Fruit fly (Drosophila melanogaster) whole organism, embryonic: Measurements from ENCODE around the gene CG2854.

ENCODE experiments used
- Atf3 ChIP-seq: fragments of 200-800 bp; sonication (Bioruptor generic); optimal IDR thresholded peaks from 3 replicates; lab custom pipeline; 2016; ENCODE audit warnings: missing biosample characterization, missing genetic modification characterization
- CG1024 ChIP-seq: fragments of 200-800 bp; sonication (Bioruptor generic); IDR thresholded peaks from 2 replicates; pipeline ENCODE4 v1.3.6; 2022; ENCODE audit warnings: missing biosample characterization, missing genetic modification characterization
- CG10366 ChIP-seq: fragments of 200-800 bp; sonication (Bioruptor generic); IDR thresholded peaks from 2 replicates; pipeline ENCODE4 v1.3.6; 2022; ENCODE audit warnings: missing biosample characterization, missing genetic modification characterization
- CG13424 ChIP-seq: fragments of 200-800 bp; sonication (Bioruptor generic); optimal IDR thresholded peaks from 2 replicates; lab custom pipeline; 2019; ENCODE audit warnings: missing biosample characterization, mild to moderate bottlenecking, missing genetic modification characterization, moderate library complexity
- CG15696 ChIP-seq: fragments of 200-800 bp; sonication (Bioruptor generic); optimal IDR thresholded peaks from 2 replicates; lab custom pipeline; 2019; ENCODE audit warnings: missing biosample characterization, mild to moderate bottlenecking, missing genetic modification characterization, moderate library complexity
- CG1602 ChIP-seq: fragments of 200-800 bp; sonication (Bioruptor generic); optimal IDR thresholded peaks from 3 replicates; lab custom pipeline; 2016; ENCODE audit warnings: missing biosample characterization, missing genetic modification characterization
- CG16779 ChIP-seq: fragments of 200-800 bp; sonication (Bioruptor generic); IDR thresholded peaks from 2 replicates; pipeline ENCODE4 v1.3.6; 2022; ENCODE audit warnings: missing biosample characterization, missing genetic modification characterization
- CG17328 ChIP-seq: fragments of 200-800 bp; sonication (Bioruptor generic); IDR thresholded peaks from 2 replicates; pipeline ENCODE4 v1.3.6; 2022; ENCODE audit warnings: missing biosample characterization, missing genetic modification characterization
- CG17385 ChIP-seq: fragments of 200-800 bp; sonication (Bioruptor generic); optimal IDR thresholded peaks from 3 replicates; lab custom pipeline; 2018; ENCODE audit warnings: missing biosample characterization, mild to moderate bottlenecking, missing genetic modification characterization
- CG2889 ChIP-seq: fragments of 200-800 bp; sonication (Bioruptor generic); IDR thresholded peaks from 3 replicates; pipeline ENCODE4 v1.3.6; 2022; ENCODE audit warnings: missing biosample characterization, missing genetic modification characterization
- CG3065 ChIP-seq: fragments of 200-800 bp; sonication (Bioruptor generic); optimal IDR thresholded peaks from 2 replicates; lab custom pipeline; 2016; ENCODE audit warnings: missing biosample characterization, missing genetic modification characterization
- CG32532 ChIP-seq: fragments of 200-800 bp; sonication (Bioruptor generic); IDR thresholded peaks from 2 replicates; pipeline ENCODE4 v1.3.6; 2022; ENCODE audit warnings: missing biosample characterization, missing genetic modification characterization
- CG34376 ChIP-seq: fragments of 200-800 bp; sonication (Bioruptor generic); optimal IDR thresholded peaks from 2 replicates; lab custom pipeline; 2018; ENCODE audit warnings: missing biosample characterization, mild to moderate bottlenecking, missing genetic modification characterization
- CG3838 ChIP-seq: fragments of 200-800 bp; sonication (Bioruptor generic); optimal IDR thresholded peaks from 3 replicates; lab custom pipeline; 2016; ENCODE audit warnings: missing biosample characterization, missing genetic modification characterization
- CG3995 ChIP-seq: fragments of 200-800 bp; sonication (Bioruptor generic); optimal IDR thresholded peaks from 3 replicates; lab custom pipeline; 2016; ENCODE audit warnings: missing biosample characterization, missing genetic modification characterization
- CG42726 ChIP-seq: fragments of 200-800 bp; sonication (Bioruptor generic); IDR thresholded peaks from 2 replicates; pipeline ENCODE4 v1.3.6; 2022; ENCODE audit warnings: missing biosample characterization, missing genetic modification characterization; ENCODE audit not compliant: partially characterized antibody
- CG4424 ChIP-seq: fragments of 200-800 bp; sonication (Bioruptor generic); optimal IDR thresholded peaks from 3 replicates; lab custom pipeline; 2016; ENCODE audit warnings: missing biosample characterization, missing genetic modification characterization
- CG6175 ChIP-seq: fragments of 200-800 bp; sonication (Bioruptor generic); IDR thresholded peaks from 3 replicates; pipeline ENCODE4 v1.3.6; 2022; ENCODE audit warnings: missing biosample characterization, missing genetic modification characterization
- CG6791 ChIP-seq: fragments of 200-800 bp; sonication (Bioruptor generic); IDR thresholded peaks from 3 replicates; pipeline ENCODE4 v1.3.6; 2022; ENCODE audit warnings: missing biosample characterization, missing genetic modification characterization; ENCODE audit not compliant: partially characterized antibody
- CG8281 ChIP-seq: fragments of 200-800 bp; sonication (Bioruptor generic); optimal IDR thresholded peaks from 2 replicates; lab custom pipeline; 2018; ENCODE audit warnings: missing biosample characterization, mild to moderate bottlenecking, missing genetic modification characterization, moderate library complexity
- CG8290 ChIP-seq, 3 experiments: fragments of 200-800 bp; sonication (Bioruptor generic); optimal IDR thresholded peaks; 2 replicates each; lab custom pipeline; 2016 to 2019; ENCODE audit warnings: missing biosample characterization in 3 of 3, missing genetic modification characterization in 3 of 3, mild to moderate bottlenecking in 2 of 3, moderate library complexity in 1 of 3
- CG9215 ChIP-seq: fragments of 200-800 bp; sonication (Bioruptor generic); IDR thresholded peaks from 2 replicates; pipeline ENCODE4 v1.3.6; 2022; ENCODE audit warnings: missing biosample characterization, missing genetic modification characterization
- CG9727 ChIP-seq: fragments of 200-800 bp; sonication (Bioruptor generic); optimal IDR thresholded peaks from 3 replicates; lab custom pipeline; 2017; ENCODE audit warnings: missing biosample characterization, mild to moderate bottlenecking, missing genetic modification characterization
- CG9817 ChIP-seq: fragments of 200-800 bp; sonication (Bioruptor generic); optimal IDR thresholded peaks from 2 replicates; lab custom pipeline; 2018; ENCODE audit warnings: missing biosample characterization, mild to moderate bottlenecking, missing genetic modification characterization, moderate library complexity
- D ChIP-seq, 2 experiments: fragments of 200-800 bp in 1 of 2; fragments of >200 bp in 1 of 2; sonication (Bioruptor generic) in 1 of 2; optimal IDR thresholded peaks; 2 replicates in 1 of 2; 3 replicates in 1 of 2; lab custom pipeline; 2017; ENCODE audit warnings: mild to moderate bottlenecking in 1 of 2, missing biosample characterization in 1 of 2, missing genetic modification characterization in 1 of 2, missing genetic modification reagents in 1 of 2
- D19A ChIP-seq: fragments of 200-800 bp; optimal IDR thresholded peaks from 3 replicates; lab custom pipeline; 2019; ENCODE audit warnings: missing biosample characterization, mild to moderate bottlenecking, missing genetic modification characterization, moderate library complexity
- D19B ChIP-seq: fragments of 200-800 bp; sonication (Bioruptor generic); optimal IDR thresholded peaks from 2 replicates; lab custom pipeline; 2017; ENCODE audit warnings: missing biosample characterization, mild to moderate bottlenecking, missing genetic modification characterization
- Doc2 ChIP-seq: fragments of 200-800 bp; sonication (Bioruptor generic); IDR thresholded peaks from 2 replicates; pipeline ENCODE4 v1.3.6; 2022; ENCODE audit warnings: missing biosample characterization, missing genetic modification characterization
- Doc3 ChIP-seq: fragments of 200-800 bp; sonication (Bioruptor generic); IDR thresholded peaks from 3 replicates; pipeline ENCODE4 v1.3.6; 2022; ENCODE audit warnings: missing biosample characterization, missing genetic modification characterization; ENCODE audit not compliant: partially characterized antibody
- HmgD ChIP-seq: fragments of 200-800 bp; sonication (Bioruptor generic); optimal IDR thresholded peaks from 3 replicates; lab custom pipeline; 2016; ENCODE audit warnings: missing biosample characterization, missing genetic modification characterization
- Hr3 ChIP-seq: fragments of 200-800 bp; sonication (Bioruptor generic); optimal IDR thresholded peaks from 3 replicates; lab custom pipeline; 2016; ENCODE audit warnings: missing biosample characterization, missing genetic modification characterization
- Mes4 ChIP-seq: fragments of 200-800 bp; sonication (Bioruptor generic); optimal IDR thresholded peaks from 2 replicates; lab custom pipeline; 2016; ENCODE audit warnings: missing biosample characterization, missing genetic modification characterization
- Poxn ChIP-seq: fragments of 200-800 bp; sonication (Bioruptor generic); IDR thresholded peaks from 2 replicates; pipeline ENCODE4 v1.3.6; 2022; ENCODE audit warnings: missing biosample characterization, missing genetic modification characterization
- ab ChIP-seq: fragments of 200-800 bp; sonication (Bioruptor generic); optimal IDR thresholded peaks from 2 replicates; lab custom pipeline; 2016; ENCODE audit warnings: missing biosample characterization, missing genetic modification characterization
- ase ChIP-seq: fragments of 200-800 bp; sonication (Bioruptor generic); IDR thresholded peaks from 3 replicates; pipeline ENCODE4 v1.3.6; 2022; ENCODE audit warnings: missing biosample characterization, missing genetic modification characterization
- exex ChIP-seq: fragments of 200-800 bp; sonication (Bioruptor generic); optimal IDR thresholded peaks from 4 replicates; lab custom pipeline; 2018; ENCODE audit warnings: missing biosample characterization, mild to moderate bottlenecking, missing genetic modification characterization, moderate library complexity
- fru ChIP-seq: fragments of >200 bp; optimal IDR thresholded peaks from 2 replicates; lab custom pipeline; 2017
- gfzf ChIP-seq: fragments of 200-800 bp; sonication (Bioruptor generic); optimal IDR thresholded peaks from 2 replicates; lab custom pipeline; 2016; ENCODE audit warnings: missing biosample characterization, mild to moderate bottlenecking, missing genetic modification characterization, moderate library complexity
- ham ChIP-seq: fragments of 200-800 bp; sonication (Bioruptor generic); IDR thresholded peaks from 2 replicates; pipeline ENCODE4 v1.3.6; 2022; ENCODE audit warnings: missing biosample characterization, missing genetic modification characterization
- jigr1 ChIP-seq: fragments of 200-800 bp; sonication (Bioruptor generic); IDR thresholded peaks from 3 replicates; pipeline ENCODE4 v1.3.6; 2022; ENCODE audit warnings: missing biosample characterization, missing genetic modification characterization
- jing ChIP-seq: fragments of 200-800 bp; sonication (Bioruptor generic); optimal IDR thresholded peaks from 2 replicates; lab custom pipeline; 2018; ENCODE audit warnings: missing biosample characterization, mild to moderate bottlenecking, missing genetic modification characterization
- row ChIP-seq: fragments of 200-800 bp; sonication (Bioruptor generic); IDR thresholded peaks from 3 replicates; pipeline ENCODE4 v1.3.6; 2022; ENCODE audit warnings: missing biosample characterization, missing genetic modification characterization
- run ChIP-seq: fragments of 200-800 bp; sonication (Bioruptor generic); optimal IDR thresholded peaks from 3 replicates; lab custom pipeline; 2018; ENCODE audit warnings: missing biosample characterization, mild to moderate bottlenecking, missing genetic modification characterization
- slou ChIP-seq: fragments of 200-800 bp; sonication (Bioruptor generic); optimal IDR thresholded peaks from 3 replicates; lab custom pipeline; 2016; ENCODE audit warnings: missing biosample characterization, missing genetic modification characterization
- trh ChIP-seq: fragments of 200-800 bp; sonication (Bioruptor generic); optimal IDR thresholded peaks from 2 replicates; lab custom pipeline; 2016; ENCODE audit warnings: missing biosample characterization, missing genetic modification characterization
- wek ChIP-seq: fragments of 200-800 bp; sonication (Bioruptor generic); optimal IDR thresholded peaks from 3 replicates; lab custom pipeline; 2018; ENCODE audit warnings: missing biosample characterization, mild to moderate bottlenecking, missing genetic modification characterization, moderate library complexity
- z ChIP-seq: fragments of 200-800 bp; sonication (Bioruptor generic); IDR thresholded peaks from 3 replicates; pipeline ENCODE4 v1.3.6; 2022; ENCODE audit warnings: missing biosample characterization, missing genetic modification characterization
- zfh1 ChIP-seq: fragments of 200-800 bp; sonication (Bioruptor generic); IDR thresholded peaks from 3 replicates; pipeline ENCODE4 v1.3.6; 2022; ENCODE audit warnings: missing biosample characterization, missing genetic modification characterization
- zfh2 ChIP-seq: fragments of 200-800 bp; sonication (Bioruptor generic); optimal IDR thresholded peaks from 2 replicates; lab custom pipeline; 2016; ENCODE audit warnings: missing biosample characterization, missing genetic modification characterization

CG2854 gene

dm6 chrX:2301613-2302522, 25.1 kb upstream of the CG2854 start (continued):
- TF ChIP-seq CG10366 (GFP tag; lab: Robert Waterston, UW) (peak; percentile 68), CG9215 (GFP tag; lab: Robert Waterston, UW) (peak; percentile 70; the same call in 1 of the 2 replicates), Poxn (peak; percentile 22; the same call in 1 of the 2 replicates), trh (GFP tag; lab: Kevin White, UChicago) (peak; percentile 21), CG2889 (GFP tag; lab: Robert Waterston, UW) (peak; percentile 51; the same call in 1 of the 3 replicates), CG34376 (GFP tag; lab: Kevin White, UChicago) (peak; percentile 4), ase (peak; percentile 56; the same call in 2 of the 3 replicates), Doc2 (GFP tag; lab: Robert Waterston, UW) (0 out of 2 replicates have a peak, but pooled peaks have one; percentile 11), CG16779 (GFP tag; lab: Robert Waterston, UW) (no peak), Mes4 (GFP tag; lab: Kevin White, UChicago) (peak; percentile 81), Hr3 (GFP tag; lab: Kevin White, UChicago) (peak; percentile 69), zfh2 (peak; percentile 68), D19A (tag; lab: Kevin White, UChicago) (peak; percentile 78), ham (GFP tag; lab: Robert Waterston, UW) (0 out of 2 replicates have a peak, but pooled peaks have one; percentile 48), gfzf (GFP tag; lab: Kevin White, UChicago) (no peak), CG17328 (GFP tag; lab: Robert Waterston, UW) (peak; percentile 78; the same call in 1 of the 2 replicates), fru (lab: Kevin White, UChicago) (no peak), ab (GFP tag; lab: Kevin White, UChicago) (peak; percentile 51), CG1024 (GFP tag; lab: Robert Waterston, UW) (peak; percentile 67; the same call in 1 of the 2 replicates), CG3065 (GFP tag; lab: Kevin White, UChicago) (peak; percentile 55), z (GFP tag; lab: Robert Waterston, UW) (peak; percentile 47; the same call in 1 of the 3 replicates), slou (GFP tag; lab: Kevin White, UChicago) (peak; percentile 18), CG32532 (GFP tag; lab: Robert Waterston, UW) (peak; percentile 79), CG42726 (GFP tag; lab: Robert Waterston, UW) (no peak), wek (GFP tag; lab: Kevin White, UChicago) (peak; percentile 67), CG4424 (GFP tag; lab: Kevin White, UChicago) (peak; percentile 79), CG9817 (peak; percentile 77), D19B (peak; percentile 61), CG15696 (tag; lab: Kevin White, UChicago) (peak; percentile 47), CG3995 (GFP tag; lab: Kevin White, UChicago) (peak; percentile 20), Atf3 (GFP tag; lab: Kevin White, UChicago) (peak; percentile 75), row (GFP tag; lab: Robert Waterston, UW) (peak; percentile 82), CG8281 (peak; percentile 46), CG6175 (GFP tag; lab: Robert Waterston, UW) (peak; percentile 23; the same call in 1 of the 3 replicates), CG1602 (GFP tag; lab: Kevin White, UChicago) (peak; percentile 75), CG3838 (GFP tag; lab: Kevin White, UChicago) (peak; percentile 53), CG9727 (GFP tag; lab: Kevin White, UChicago) (peak; percentile 81), zfh1 (peak; percentile 80)
- TF ChIP-seq, all 482 proteins: peak for 398

dm6 chrX:2302875-2303274, 24.1 kb upstream of the CG2854 start:
- TF ChIP-seq CG6791: no peak
- no peak for TF ChIP-seq D (optimal IDR thresholded peaks at IDR 0.05; lab: Kevin White, UChicago)
- no peak for TF ChIP-seq D (GFP tag; optimal IDR thresholded peaks at IDR 0.05; lab: Kevin White, UChicago)
- TF ChIP-seq run (tag; lab: Kevin White, UChicago): no peak
- no peak for TF ChIP-seq jing
- no peak for TF ChIP-seq CG9727 (GFP tag; lab: Kevin White, UChicago)
- no peak for TF ChIP-seq HmgD
- no peak for TF ChIP-seq CG17385 (GFP tag; lab: Kevin White, UChicago)
- TF ChIP-seq exex: peak; percentile 47
- no peak for TF ChIP-seq CG8290 (GFP tag; optimal IDR thresholded peaks at IDR 0.05; lab: Kevin White, UChicago)
- peak in 1 of 2 experiments; percentile 19 for TF ChIP-seq CG8290 (tag; optimal IDR thresholded peaks at IDR 0.05; lab: Kevin White, UChicago)
- no peak for TF ChIP-seq CG13424 (tag; lab: Kevin White, UChicago)
- TF ChIP-seq Doc3 (GFP tag; lab: Robert Waterston, UW): no peak
- TF ChIP-seq jigr1 (GFP tag; lab: Robert Waterston, UW): no peak
